Worm (Caenorhabditis elegans): ENCODE measurements around the gene wago-10.

wago-10 gene

ce11 chrV:380186-380585 lies 37.0 kb downstream of the wago-10 start, which contains the start of gene mltn-8:
mltn-8 (minus strand) TSS chrV:380286.
- TF ChIP-seq mxl-1 (tag; optimal IDR thresholded peaks at IDR 0.05) (no peak), Y95B8A.8 (GFP tag; IDR thresholded peaks at IDR 0.05) (no peak), dpl-1 (GFP tag; optimal IDR thresholded peaks at IDR 0.05) (no peak), unc-62 (GFP tag; optimal IDR thresholded peaks at IDR 0.05) (no peak), madf-10 (tag; optimal IDR thresholded peaks at IDR 0.05) (no peak), tbx-9 (tag; optimal IDR thresholded peaks at IDR 0.05; ENCODE audit: borderline replicate concordance) (no peak), Y79H2A.3 (GFP tag; conservative IDR thresholded peaks at IDR 0.05) (no peak)

ce11 chrV:381227-381950 lies 38.2 kb downstream of the wago-10 start, which contains the start of gene ZK6.8:
ZK6.8 (plus strand) TSS chrV:381908.
- no peak for TF ChIP-seq tlf-1 (GFP tag; optimal IDR thresholded peaks at IDR 0.05)
- no peak for TF ChIP-seq athp-1 (tag; optimal IDR thresholded peaks at IDR 0.05)
- TF ChIP-seq sdz-38 (tag; optimal IDR thresholded peaks at IDR 0.05): no peak
- no peak for TF ChIP-seq ceh-58 (GFP tag; IDR thresholded peaks at IDR 0.05)
- no peak for TF ChIP-seq lin-35 (GFP tag; optimal IDR thresholded peaks at IDR 0.05)
- no peak for TF ChIP-seq hmg-1.2 (GFP tag; IDR thresholded peaks at IDR 0.05)
- no peak for TF ChIP-seq madf-6 (GFP tag; IDR thresholded peaks at IDR 0.05)
- TF ChIP-seq cebp-1 (GFP tag; IDR thresholded peaks at IDR 0.05): no peak
- no peak for TF ChIP-seq cebp-1 (tag; optimal IDR thresholded peaks at IDR 0.05)
- TF ChIP-seq B0261.1 (tag; optimal IDR thresholded peaks at IDR 0.05): no peak
- no peak for TF ChIP-seq K11D2.4 (GFP tag; IDR thresholded peaks at IDR 0.05)
- no peak for TF ChIP-seq unc-62 (GFP tag; optimal IDR thresholded peaks at IDR 0.05)
- TF ChIP-seq ceh-40 (GFP tag; IDR thresholded peaks at IDR 0.05): no peak
- no peak for TF ChIP-seq ztf-6 (GFP tag; IDR thresholded peaks at IDR 0.05)
- TF ChIP-seq ceh-91 (GFP tag; IDR thresholded peaks at IDR 0.05): no peak
- TF ChIP-seq atf-7 (tag; optimal IDR thresholded peaks at IDR 0.05): no peak
- no peak for TF ChIP-seq nhr-120 (GFP tag; IDR thresholded peaks at IDR 0.05)
- 0 out of 2 replicates have a peak, but pooled peaks have one; percentile 36 for TF ChIP-seq lin-26 (GFP tag; IDR thresholded peaks at IDR 0.05)
- no peak for TF ChIP-seq F57C9.4 (tag; optimal IDR thresholded peaks at IDR 0.05)
- no peak for TF ChIP-seq hlh-12 (tag; optimal IDR thresholded peaks at IDR 0.05)
- no peak for TF ChIP-seq attf-6 (GFP tag; IDR thresholded peaks at IDR 0.05)
- no peak for TF ChIP-seq nfya-2 (GFP tag; IDR thresholded peaks at IDR 0.05)
- no peak for TF ChIP-seq hlh-26 (GFP tag; conservative IDR thresholded peaks at IDR 0.05)
- no peak for TF ChIP-seq F52B5.7 (tag; optimal IDR thresholded peaks at IDR 0.05)
- TF ChIP-seq snpc-1.1 (tag; optimal IDR thresholded peaks at IDR 0.05; ENCODE audit: insufficient read depth): no peak
- no peak for TF ChIP-seq Y53F4B.3 (GFP tag; IDR thresholded peaks at IDR 0.05)
- TF ChIP-seq ZK185.1 (tag; optimal IDR thresholded peaks at IDR 0.05; ENCODE audit: poor library complexity, severe bottlenecking): no peak
- TF ChIP-seq ztf-3 (GFP tag; optimal IDR thresholded peaks at IDR 0.05): no peak
- peak; percentile 92 for TF ChIP-seq somi-1 (GFP tag; optimal IDR thresholded peaks at IDR 0.05)
- no peak for TF ChIP-seq chd-7 (tag; optimal IDR thresholded peaks at IDR 0.05)
- TF ChIP-seq lin-40 (tag; optimal IDR thresholded peaks at IDR 0.05): peak; percentile 48
- TF ChIP-seq pha-4 (tag; optimal IDR thresholded peaks at IDR 0.05): no peak
- TF ChIP-seq sptf-2 (GFP tag; optimal IDR thresholded peaks at IDR 0.05): no peak
- TF ChIP-seq nhr-179 (tag; optimal IDR thresholded peaks at IDR 0.05): no peak
- no peak for TF ChIP-seq B0336.3 (GFP tag; IDR thresholded peaks at IDR 0.05)
- TF ChIP-seq ceh-27 (GFP tag; optimal IDR thresholded peaks at IDR 0.05): no peak
- TF ChIP-seq F37B4.10 (GFP tag; IDR thresholded peaks at IDR 0.05): no peak
- TF ChIP-seq F22D6.2 (tag; optimal IDR thresholded peaks at IDR 0.05): peak; percentile 19
- TF ChIP-seq Y53G8AR.9 (GFP tag; conservative IDR thresholded peaks at IDR 0.05): no peak
- peak; percentile 42 for TF ChIP-seq die-1 (tag; optimal IDR thresholded peaks at IDR 0.05)
- no peak for TF ChIP-seq bed-2 (GFP tag; IDR thresholded peaks at IDR 0.05)
- TF ChIP-seq B0019.2 (GFP tag; conservative IDR thresholded peaks at IDR 0.05): no peak
